Fruit fly (Drosophila melanogaster): Measurements from ENCODE around the gene CG31145.

Gene CG31145

DNA sequence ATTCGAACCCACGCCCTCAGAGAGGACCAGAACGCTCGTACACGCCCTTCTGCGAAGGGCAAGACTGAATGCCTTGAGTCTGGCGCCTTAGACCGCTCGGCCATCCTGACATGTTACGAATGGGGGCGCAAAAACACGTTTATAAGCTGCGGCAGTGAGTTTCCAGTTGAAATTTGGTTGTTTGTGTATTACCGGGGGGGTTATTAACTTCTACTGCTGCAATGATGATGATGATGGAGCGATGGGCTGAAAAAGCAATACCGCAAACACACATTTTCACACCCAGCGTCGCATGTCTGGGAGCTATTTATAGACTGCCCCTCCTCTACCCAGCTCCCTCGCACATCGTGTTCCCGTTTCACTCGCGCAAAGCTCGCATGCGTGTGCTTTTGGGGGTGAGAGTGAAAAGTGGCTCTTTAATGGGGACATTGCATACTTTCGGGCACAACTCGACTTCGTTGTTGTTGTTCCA is 68.1 kb downstream of the CG31145 start (continued):
- TF ChIP-seq CG5953 (GFP tag; IDR thresholded peaks at IDR 0.05) = no peak
- TF ChIP-seq CG11696 (GFP tag; IDR thresholded peaks at IDR 0.05) = no peak
- peak; percentile 37 for TF ChIP-seq sug (tag; optimal IDR thresholded peaks at IDR 0.05)
- TF ChIP-seq CG34422 (GFP tag; IDR thresholded peaks at IDR 0.05) = no peak
- TF ChIP-seq Nf-YA (GFP tag; IDR thresholded peaks at IDR 0.05) = no peak
- no peak for TF ChIP-seq PHDP (tag; optimal IDR thresholded peaks at IDR 0.05)
- TF ChIP-seq CG6791 (GFP tag; IDR thresholded peaks at IDR 0.05; ENCODE audit: partially characterized antibody) = peak; percentile 70
- TF ChIP-seq lov (optimal IDR thresholded peaks at IDR 0.05) = no peak
- TF ChIP-seq lov (GFP tag; IDR thresholded peaks at IDR 0.05) = no peak
- peak; percentile 31; the same call in 1 of the 2 replicates for TF ChIP-seq Rfx (GFP tag; IDR thresholded peaks at IDR 0.05)
- peak; percentile 21 for TF ChIP-seq CG7987 (GFP tag; optimal IDR thresholded peaks at IDR 0.05)
- peak; percentile 67 for TF ChIP-seq CG16813 (GFP tag; IDR thresholded peaks at IDR 0.05; ENCODE audit: partially characterized antibody)
- 0 out of 2 replicates have a peak, but pooled peaks have one; percentile 56 for TF ChIP-seq CG42726 (GFP tag; IDR thresholded peaks at IDR 0.05; ENCODE audit: partially characterized antibody)
- TF ChIP-seq CG2116 (GFP tag; optimal IDR thresholded peaks at IDR 0.05) = peak; percentile 31
- peak; percentile 34 for TF ChIP-seq CG1832 (GFP tag; optimal IDR thresholded peaks at IDR 0.05)
- TF ChIP-seq CG12236 (GFP tag; optimal IDR thresholded peaks at IDR 0.05) = no peak
- TF ChIP-seq crol (GFP tag; IDR thresholded peaks at IDR 0.05) = peak; percentile 71
- TF ChIP-seq CG34224 (GFP tag; IDR thresholded peaks at IDR 0.05; ENCODE audit: partially characterized antibody) = peak; percentile 59; the same call in 2 of the 3 replicates
- TF ChIP-seq Dbx (GFP tag; IDR thresholded peaks at IDR 0.05) = peak; percentile 13; the same call in 1 of the 3 replicates
- no peak for TF ChIP-seq CG30431 (GFP tag; optimal IDR thresholded peaks at IDR 0.05)
- no peak for TF ChIP-seq CTCF (GFP tag; optimal IDR thresholded peaks at IDR 0.05)
- TF ChIP-seq CG30403 (GFP tag; optimal IDR thresholded peaks at IDR 0.05) = no peak
- no peak for TF ChIP-seq Side (GFP tag; optimal IDR thresholded peaks at IDR 0.05)
- TF ChIP-seq p53 (GFP tag; optimal IDR thresholded peaks at IDR 0.05) = no peak
- TF ChIP-seq CG34376 (GFP tag; optimal IDR thresholded peaks at IDR 0.05) = peak; percentile 24
- TF ChIP-seq Ets65A (GFP tag) = no peak
- TF ChIP-seq CG12659 (GFP tag; optimal IDR thresholded peaks at IDR 0.05) = no peak
- peak; percentile 52 for TF ChIP-seq Fer1 (GFP tag; optimal IDR thresholded peaks at IDR 0.05)
- no peak for TF ChIP-seq slou (GFP tag; optimal IDR thresholded peaks at IDR 0.05)
- no peak for TF ChIP-seq hkb (optimal IDR thresholded peaks at IDR 0.05)
- peak; percentile 34; the same call in 1 of the 2 replicates for TF ChIP-seq hkb (GFP tag; IDR thresholded peaks at IDR 0.05)
- TF ChIP-seq chinmo (GFP tag; IDR thresholded peaks at IDR 0.05; ENCODE audit: partially characterized antibody) = peak; percentile 85; the same call in 2 of the 4 replicates
- no peak for TF ChIP-seq Sin3A (optimal IDR thresholded peaks at IDR 0.05)
- TF ChIP-seq CG7963 (GFP tag; IDR thresholded peaks at IDR 0.05; ENCODE audit: partially characterized antibody) = peak; percentile 48; the same call in 1 of the 3 replicates
- TF ChIP-seq vfl (GFP tag; optimal IDR thresholded peaks at IDR 0.05) = no peak
- no peak for TF ChIP-seq sd (tag; optimal IDR thresholded peaks at IDR 0.05)
- TF ChIP-seq CG18476 (GFP tag; optimal IDR thresholded peaks at IDR 0.05) = no peak
- TF ChIP-seq CG13287 (GFP tag; IDR thresholded peaks at IDR 0.05; ENCODE audit: partially characterized antibody) = peak; percentile 65
- no peak for TF ChIP-seq Lhr (GFP tag; optimal IDR thresholded peaks at IDR 0.05)
- TF ChIP-seq onecut (GFP tag; IDR thresholded peaks at IDR 0.05) = no peak
- TF ChIP-seq CG11695 (GFP tag; IDR thresholded peaks at IDR 0.05) = 0 out of 3 replicates have a peak, but pooled peaks have one; percentile 22
- TF ChIP-seq Opbp (GFP tag; IDR thresholded peaks at IDR 0.05; ENCODE audit: partially characterized antibody) = peak; percentile 65; the same call in 2 of the 3 replicates
- no peak for TF ChIP-seq CG7556 (GFP tag; optimal IDR thresholded peaks at IDR 0.05)
- no peak for TF ChIP-seq klu (GFP tag; IDR thresholded peaks at IDR 0.05)
- 0 out of 2 replicates have a peak, but pooled peaks have one; percentile 7 for TF ChIP-seq MBD-R2 (GFP tag; IDR thresholded peaks at IDR 0.05)
- no peak for TF ChIP-seq cato (GFP tag; optimal IDR thresholded peaks at IDR 0.05; ENCODE audit: borderline replicate concordance)
- no peak for TF ChIP-seq pzg (GFP tag; optimal IDR thresholded peaks at IDR 0.05)
- no peak for TF ChIP-seq CG8281 (tag; optimal IDR thresholded peaks at IDR 0.05)
- no peak for TF ChIP-seq CG13624 (GFP tag; optimal IDR thresholded peaks at IDR 0.05)
- no peak for TF ChIP-seq CG10654 (GFP tag; optimal IDR thresholded peaks at IDR 0.05)
- TF ChIP-seq jigr1 (GFP tag; IDR thresholded peaks at IDR 0.05) = no peak
- TF ChIP-seq GATAe (GFP tag; conservative IDR thresholded peaks at IDR 0.05) = no peak

All from whole organism, embryonic.